Worm (Caenorhabditis elegans) whole organism, L1 larva: Measurements from ENCODE around the gene T03G11.10.

Source experiments
- C16A3.4 ChIP-seq: fragments of 150-350 bp; optimal IDR thresholded peaks from 2 replicates; lab custom pipeline; 2014; ENCODE audit warnings: missing biosample characterization, missing genetic modification characterization
- F16B12.6 ChIP-seq: fragments of 150-350 bp; optimal IDR thresholded peaks from 2 replicates; lab custom pipeline; 2014; ENCODE audit warnings: missing biosample characterization, missing genetic modification characterization
- Y116A8C.19 ChIP-seq: sonication (generic microtip); optimal IDR thresholded peaks from 2 replicates; lab custom pipeline; 2016; ENCODE audit warnings: missing compliant biosample characterization, missing genetic modification characterization, borderline replicate concordance
- alr-1 ChIP-seq: fragments of 200-800 bp; sonication (Bioruptor generic); optimal IDR thresholded peaks from 2 replicates; lab custom pipeline; 2018; ENCODE audit warnings: borderline replicate concordance, mild to moderate bottlenecking, missing genetic modification characterization, missing compliant biosample characterization
- aly-2 ChIP-seq: fragments of 150-350 bp; optimal IDR thresholded peaks from 2 replicates; lab custom pipeline; 2014; ENCODE audit warnings: missing biosample characterization, missing genetic modification characterization
- ama-1 ChIP-seq: fragments of 150-350 bp; optimal IDR thresholded peaks from 2 replicates; lab custom pipeline; 2014
- blmp-1 ChIP-seq: fragments of 150-350 bp; optimal IDR thresholded peaks from 2 replicates; lab custom pipeline; 2014; ENCODE audit warnings: missing biosample characterization, missing genetic modification characterization
- ces-1 ChIP-seq: fragments of 150-350 bp; optimal IDR thresholded peaks from 2 replicates; lab custom pipeline; 2014; ENCODE audit warnings: missing biosample characterization, missing genetic modification reagents, missing genetic modification characterization
- dpl-1 ChIP-seq, 3 experiments: fragments of 150-350 bp in 2 of 3; sonication (generic microtip) in 1 of 3; optimal IDR thresholded peaks; 2 replicates each; lab custom pipeline; 2014 to 2017; ENCODE audit warnings: missing biosample characterization in 3 of 3, missing genetic modification characterization in 3 of 3, missing genetic modification reagents in 3 of 3
- efl-1 ChIP-seq, 4 experiments: fragments of 150-350 bp; optimal IDR thresholded peaks in 3 of 4; peaks in 1 of 4; 1 replicate in 1 of 4; 2 replicates in 3 of 4; lab custom pipeline; 2014; ENCODE audit warnings: missing biosample characterization in 2 of 4, missing genetic modification characterization in 2 of 4, missing genetic modification reagents in 2 of 4
- elt-3 ChIP-seq, 6 experiments: fragments of 150-350 bp in 1 of 6; sonication (generic microtip); optimal IDR thresholded peaks; 2 replicates each; lab custom pipeline; 2017 to 2018; ENCODE audit warnings: missing biosample characterization in 6 of 6, missing genetic modification characterization in 6 of 6, inconsistent platforms in 1 of 6
- fkh-10 ChIP-seq: sonication (generic microtip); optimal IDR thresholded peaks from 2 replicates; lab custom pipeline; 2017; ENCODE audit warnings: missing biosample characterization, missing genetic modification reagents, missing genetic modification characterization
- fkh-8 ChIP-seq: sonication (generic microtip); optimal IDR thresholded peaks from 2 replicates; lab custom pipeline; 2016; ENCODE audit warnings: mild to moderate bottlenecking, missing genetic modification characterization, missing compliant biosample characterization
- hlh-17 ChIP-seq: fragments of 200-800 bp; sonication (Bioruptor generic); optimal IDR thresholded peaks from 2 replicates; lab custom pipeline; 2018; ENCODE audit warnings: missing genetic modification characterization, mild to moderate bottlenecking, missing compliant biosample characterization, moderate library complexity, borderline replicate concordance
- jun-1 ChIP-seq: fragments of 150-350 bp; optimal IDR thresholded peaks from 2 replicates; lab custom pipeline; 2014; ENCODE audit warnings: missing biosample characterization, missing genetic modification reagents, missing genetic modification characterization
- lin-13 ChIP-seq: fragments of 150-350 bp; optimal IDR thresholded peaks from 2 replicates; lab custom pipeline; 2014; ENCODE audit warnings: missing biosample characterization, missing genetic modification reagents, missing genetic modification characterization
- lin-14 ChIP-seq: fragments of 200-800 bp; sonication (Bioruptor generic); optimal IDR thresholded peaks from 2 replicates; lab custom pipeline; 2018; ENCODE audit warnings: mild to moderate bottlenecking, missing genetic modification characterization, moderate library complexity, missing compliant biosample characterization
- lin-15B ChIP-seq: fragments of 150-350 bp; sonication (generic microtip); optimal IDR thresholded peaks from 3 replicates; lab custom pipeline; 2014; ENCODE audit warnings: missing biosample characterization, missing genetic modification characterization
- lin-35 ChIP-seq, 2 experiments: fragments of 150-350 bp; optimal IDR thresholded peaks; 2 replicates each; lab custom pipeline; 2014; ENCODE audit warnings: missing biosample characterization in 2 of 2, missing genetic modification characterization in 2 of 2, missing genetic modification reagents in 2 of 2
- lsy-2 ChIP-seq, 2 experiments: fragments of 150-350 bp; optimal IDR thresholded peaks; 2 replicates each; lab custom pipeline; 2014; ENCODE audit warnings: missing biosample characterization in 2 of 2, missing genetic modification characterization in 2 of 2
- mef-2 ChIP-seq: fragments of 150-350 bp; optimal IDR thresholded peaks from 2 replicates; lab custom pipeline; 2014; ENCODE audit warnings: missing biosample characterization, missing genetic modification characterization
- nhr-11 ChIP-seq: fragments of 150-350 bp; optimal IDR thresholded peaks from 2 replicates; lab custom pipeline; 2014; ENCODE audit warnings: missing biosample characterization, missing genetic modification characterization
- nhr-19 ChIP-seq: fragments of 200-800 bp; sonication (Bioruptor generic); conservative IDR thresholded peaks from 2 replicates; pipeline ENCODE4 v1.3.6; 2022; ENCODE audit warnings: missing genetic modification characterization, missing compliant biosample characterization
- nhr-20 ChIP-seq: sonication (generic microtip); optimal IDR thresholded peaks from 2 replicates; lab custom pipeline; 2016; ENCODE audit warnings: mild to moderate bottlenecking, missing genetic modification characterization, missing compliant biosample characterization
- nhr-237 ChIP-seq: fragments of 150-350 bp; optimal IDR thresholded peaks from 2 replicates; lab custom pipeline; 2014; ENCODE audit warnings: missing biosample characterization, missing genetic modification characterization
- nhr-47 ChIP-seq: sonication (generic microtip); optimal IDR thresholded peaks from 2 replicates; lab custom pipeline; 2016; ENCODE audit warnings: mild to moderate bottlenecking, missing genetic modification characterization, moderate library complexity, missing compliant biosample characterization
- nhr-71 ChIP-seq: sonication (generic microtip); optimal IDR thresholded peaks from 2 replicates; lab custom pipeline; 2016; ENCODE audit warnings: mild to moderate bottlenecking, missing genetic modification characterization, moderate library complexity, missing compliant biosample characterization
- nhr-85 ChIP-seq: sonication (generic microtip); peaks from one replicate; lab custom pipeline; 2016; ENCODE audit warnings: missing genetic modification characterization, inconsistent platforms, missing compliant biosample characterization
- pag-3 ChIP-seq: sonication (generic microtip); optimal IDR thresholded peaks from 2 replicates; lab custom pipeline; 2017; ENCODE audit warnings: missing genetic modification characterization, mild to moderate bottlenecking, missing compliant biosample characterization, antibody characterized with exemption, borderline replicate concordance; ENCODE audit not compliant: insufficient read depth
- rnt-1 ChIP-seq: sonication (generic microtip); optimal IDR thresholded peaks from 2 replicates; lab custom pipeline; 2016; ENCODE audit warnings: mild to moderate bottlenecking, missing genetic modification characterization, moderate library complexity, missing compliant biosample characterization
- snu-23 ChIP-seq: sonication (generic microtip); optimal IDR thresholded peaks from 2 replicates; lab custom pipeline; 2016; ENCODE audit warnings: missing genetic modification characterization, missing compliant biosample characterization
- tbx-2 ChIP-seq: sonication (generic microtip); optimal IDR thresholded peaks from 2 replicates; lab custom pipeline; 2016; ENCODE audit warnings: missing genetic modification characterization, missing compliant biosample characterization
- unc-62 ChIP-seq: fragments of 150-350 bp; optimal IDR thresholded peaks from 2 replicates; lab custom pipeline; 2014; ENCODE audit warnings: missing biosample characterization, missing genetic modification reagents, missing genetic modification characterization
- vab-15 ChIP-seq: sonication (generic microtip); optimal IDR thresholded peaks from 2 replicates; lab custom pipeline; 2017; ENCODE audit warnings: missing genotype, mild to moderate bottlenecking, missing genetic modification characterization, missing compliant biosample characterization
- zag-1 ChIP-seq: fragments of 150-350 bp; optimal IDR thresholded peaks from 2 replicates; lab custom pipeline; 2014; ENCODE audit warnings: missing biosample characterization, missing genetic modification characterization
- ztf-4 ChIP-seq: fragments of 150-350 bp; optimal IDR thresholded peaks from 2 replicates; lab custom pipeline; 2014; ENCODE audit warnings: missing biosample characterization, missing genetic modification characterization

The T03G11.10 gene

DNA sequence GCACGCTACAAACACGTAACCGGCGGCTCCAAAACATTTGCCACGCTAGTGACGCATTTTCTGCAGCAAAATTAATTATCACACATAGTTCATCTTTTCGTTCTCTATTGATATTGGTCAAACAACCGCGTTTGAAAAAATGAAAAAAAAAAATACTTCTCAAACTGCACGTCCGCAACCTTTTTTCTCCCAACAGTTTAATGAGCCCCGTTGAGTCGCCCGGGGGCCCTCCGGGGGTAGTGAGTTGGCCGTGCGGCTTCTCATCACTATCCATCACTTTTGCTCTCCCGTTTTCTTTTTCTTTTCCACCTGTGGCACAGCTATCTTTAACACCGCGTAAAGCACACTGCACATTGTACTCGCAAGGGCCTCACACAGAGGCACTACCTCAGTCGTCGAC, 38.4 kb upstream of the T03G11.10 start (continued):
- TF ChIP-seq dpl-1 (GFP tag; optimal IDR thresholded peaks at IDR 0.05; lab: Kevin White, UChicago) (no peak), snu-23 (GFP tag; lab: Kevin White, UChicago) (peak; percentile 20), vab-15 (no peak), C16A3.4 (tag; lab: Kevin White, UChicago) (no peak), tbx-2 (tag; lab: Kevin White, UChicago) (peak; percentile 16), alr-1 (tag; lab: Kevin White, UChicago) (no peak), Y116A8C.19 (tag; lab: Kevin White, UChicago) (no peak)

DNA sequence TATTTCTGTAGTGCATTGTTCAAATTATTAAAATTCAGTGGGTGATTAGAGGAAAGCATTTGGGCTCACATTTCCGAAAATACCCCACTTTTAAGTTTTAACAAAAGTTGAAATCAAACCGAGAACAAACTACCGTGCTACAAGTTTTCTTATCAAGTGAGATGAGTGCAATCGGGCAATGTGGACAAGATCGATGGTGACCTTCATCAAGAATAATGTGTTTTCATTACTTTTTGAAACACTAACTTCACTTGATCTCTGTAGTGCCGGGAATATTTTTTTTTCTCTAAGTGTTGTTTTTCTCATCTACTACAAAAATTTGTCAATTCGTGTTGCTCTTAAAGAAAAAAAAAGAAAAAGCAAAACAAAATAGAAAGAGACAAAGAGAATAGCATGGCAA, 37.8 kb upstream of the T03G11.10 start:
- TF ChIP-seq efl-1 (optimal IDR thresholded peaks at IDR 0.05; lab: Kevin White, UChicago) (no peak), efl-1 (GFP tag; optimal IDR thresholded peaks at IDR 0.05 in 1 of 2; lab: Kevin White, UChicago) (peak in 1 of 2 experiments; percentile 74), lin-14 (GFP tag; lab: Kevin White, UChicago) (peak; percentile 4), jun-1 (tag; lab: Kevin White, UChicago) (no peak), elt-3 (tag; optimal IDR thresholded peaks at IDR 0.05; lab: Kevin White, UChicago) (peak in 2 of 6 experiments; percentile 50 to 63), aly-2 (no peak), zag-1 (tag; lab: Kevin White, UChicago) (no peak), lin-13 (GFP tag; lab: Kevin White, UChicago) (no peak), blmp-1 (tag; lab: Kevin White, UChicago) (peak; percentile 73), snu-23 (GFP tag; lab: Kevin White, UChicago) (no peak), nhr-20 (tag; lab: Kevin White, UChicago) (peak; percentile 28), nhr-85 (tag; lab: Kevin White, UChicago) (peak; percentile 73)

DNA sequence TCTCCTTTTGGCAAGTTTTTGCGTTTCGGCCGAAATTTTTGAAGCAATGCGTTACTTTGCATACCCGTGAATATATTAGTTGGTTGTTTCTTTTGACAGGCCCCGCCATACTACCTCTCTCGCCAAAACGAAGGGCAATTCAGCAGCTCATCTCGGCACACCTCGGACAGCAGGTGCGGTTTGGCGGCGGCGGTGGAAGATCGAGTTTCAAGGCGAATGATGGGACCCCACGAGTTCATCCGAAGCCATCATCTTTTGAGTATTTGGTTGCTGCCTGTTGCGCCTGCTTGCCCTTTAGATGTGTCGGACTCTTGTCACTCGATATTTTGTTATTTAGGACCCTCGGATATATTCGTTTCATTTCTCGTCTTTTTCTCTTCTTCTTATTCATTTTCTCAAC, 37.3 kb upstream of the T03G11.10 start:
- TF ChIP-seq lin-35 (GFP tag; optimal IDR thresholded peaks at IDR 0.05; lab: Kevin White, UChicago) (no peak), nhr-20 (tag; lab: Kevin White, UChicago) (no peak), hlh-17 (GFP tag; lab: Kevin White, UChicago) (no peak), nhr-19 (GFP tag; lab: Robert Waterston, UW) (no peak), ztf-4 (tag; lab: Kevin White, UChicago) (no peak), F16B12.6 (tag; lab: Kevin White, UChicago) (no peak), aly-2 (no peak), unc-62 (no peak), nhr-71 (tag; lab: Kevin White, UChicago) (peak; percentile 31), C16A3.4 (tag; lab: Kevin White, UChicago) (no peak), snu-23 (GFP tag; lab: Kevin White, UChicago) (no peak), pag-3 (peak; percentile 51), nhr-237 (no peak), rnt-1 (tag; lab: Kevin White, UChicago) (peak; percentile 25), tbx-2 (tag; lab: Kevin White, UChicago) (no peak), lin-15B (tag; lab: Kevin White, UChicago) (no peak), nhr-47 (tag; lab: Kevin White, UChicago) (no peak), nhr-11 (tag; lab: Kevin White, UChicago) (no peak), fkh-10 (GFP tag; lab: Kevin White, UChicago) (no peak), fkh-8 (tag; lab: Kevin White, UChicago) (no peak), mef-2 (tag; lab: Kevin White, UChicago) (no peak), ama-1 (lab: Kevin White, UChicago) (no peak)
- TF ChIP-seq, all 84 proteins: peak for 3

DNA sequence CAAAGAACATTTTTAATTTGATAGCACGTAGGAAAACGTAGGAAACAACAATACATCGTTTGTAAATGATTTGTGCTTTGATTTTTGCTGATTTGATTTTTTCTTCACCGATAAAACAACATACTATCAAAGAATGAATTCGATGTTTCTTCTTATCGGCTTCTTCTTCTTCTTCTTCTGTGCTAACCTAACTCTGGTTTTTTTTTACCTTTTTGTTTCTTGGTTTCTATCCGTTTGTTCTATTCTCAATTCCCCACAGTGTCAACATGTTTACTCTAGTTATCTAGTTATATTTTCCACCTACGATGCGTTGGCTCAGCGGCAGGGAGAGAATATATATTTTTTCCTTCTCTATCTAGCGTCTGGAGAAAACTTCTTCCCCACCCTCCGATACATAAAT, 36.8 kb upstream of the T03G11.10 start:
- TF ChIP-seq nhr-20 (tag; lab: Kevin White, UChicago) (peak; percentile 9), lsy-2 (tag; optimal IDR thresholded peaks at IDR 0.05; lab: Kevin White, UChicago) (peak in 1 of 2 experiments; percentile 2), ces-1 (no peak), dpl-1 (GFP tag; optimal IDR thresholded peaks at IDR 0.05; lab: Kevin White, UChicago) (no peak)
